Worm (Caenorhabditis elegans) whole organism, L4/young adult: ENCODE results near the gene ttr-41.

Experiments
- W03F9.2 ChIP-seq: fragments of 150-350 bp; optimal IDR thresholded peaks from 2 replicates; lab custom pipeline; 2014; ENCODE audit warnings: missing biosample characterization, missing genetic modification characterization
- him-1 ChIP-seq: sonication (generic microtip); optimal IDR thresholded peaks from 2 replicates; lab custom pipeline; 2016; ENCODE audit warnings: missing genotype, missing genetic modification reagents, missing genetic modification characterization, missing compliant biosample characterization

ce11 chrII:4693129-4693528 lies 34.5 kb downstream of the ttr-41 start, which contains the start of gene F10G7.5:
- TF ChIP-seq him-1 (tag; lab: Kevin White, UChicago) (no peak), W03F9.2 (tag; lab: Kevin White, UChicago) (no peak)
